Fruit fly (Drosophila melanogaster): Measurements from ENCODE around the gene CG14658.

The CG14658 gene

DNA sequence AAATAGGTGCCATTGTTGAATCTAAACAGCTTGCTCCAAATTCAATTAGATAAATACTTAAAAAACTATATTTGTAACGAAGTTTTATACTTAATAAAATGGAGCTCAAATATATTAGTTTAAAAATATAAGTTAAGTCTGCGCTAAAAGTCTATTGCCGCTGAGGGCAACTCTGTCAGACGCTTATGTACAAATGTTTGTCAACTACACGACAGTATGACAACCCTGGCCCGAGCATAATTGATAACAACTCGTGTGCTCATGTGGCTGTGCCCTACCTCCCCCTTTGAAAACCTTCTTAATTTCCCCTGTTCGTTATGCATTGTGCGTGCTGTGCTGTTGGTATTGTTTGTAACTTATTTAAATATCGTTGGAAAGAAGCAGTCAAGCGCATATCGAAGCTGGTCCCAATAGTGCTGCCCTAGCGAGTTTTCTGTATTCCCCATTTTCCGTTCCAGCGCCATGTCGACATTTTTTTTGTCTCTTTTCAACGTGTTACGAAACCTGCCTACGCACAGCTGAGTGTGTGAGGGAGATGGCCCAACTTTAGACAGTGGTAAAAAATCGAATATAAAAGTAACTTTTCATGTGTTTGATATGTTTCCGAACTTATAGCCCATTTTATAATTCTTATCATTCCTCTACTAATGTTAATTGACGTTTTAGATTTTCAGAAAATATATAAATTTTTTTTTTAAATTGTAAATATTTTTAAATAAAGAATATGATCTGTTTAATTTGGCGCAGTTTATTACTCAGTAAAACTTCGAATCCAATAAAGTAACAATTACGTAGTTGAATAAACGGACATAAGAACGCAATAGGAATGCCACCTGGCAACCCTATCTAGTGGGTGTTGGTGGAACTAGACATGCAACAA, 25.2 kb downstream of the CG14658 start (continued):
- no peak for TF ChIP-seq CG15479 (GFP tag; optimal IDR thresholded peaks at IDR 0.05)
- peak; percentile 44 for TF ChIP-seq run (tag; optimal IDR thresholded peaks at IDR 0.05)
- no peak for TF ChIP-seq MBD-R2 (GFP tag; IDR thresholded peaks at IDR 0.05)
- peak; percentile 40 to 50 for TF ChIP-seq dpn (GFP tag; optimal IDR thresholded peaks at IDR 0.05)
- no peak; the same call in none of the 2 replicates for TF ChIP-seq CG31224 (GFP tag; IDR thresholded peaks at IDR 0.05)
- peak; percentile 54 for TF ChIP-seq trem (tag; optimal IDR thresholded peaks at IDR 0.05)
- TF ChIP-seq E2f2 (GFP tag; IDR thresholded peaks at IDR 0.05): 0 out of 2 replicates have a peak, but pooled peaks have one; percentile 35
- no peak for TF ChIP-seq CG34224 (GFP tag; IDR thresholded peaks at IDR 0.05; ENCODE audit: partially characterized antibody)
- peak; percentile 75 for TF ChIP-seq lmd (GFP tag; IDR thresholded peaks at IDR 0.05)
- no peak for TF ChIP-seq her (GFP tag; optimal IDR thresholded peaks at IDR 0.05)
- peak; percentile 71 for TF ChIP-seq CG8924 (tag; optimal IDR thresholded peaks at IDR 0.05)
- TF ChIP-seq danr (GFP tag; IDR thresholded peaks at IDR 0.05): no peak
- TF ChIP-seq Med (GFP tag): peak; percentile 62
- peak; percentile 37 for TF ChIP-seq ind (GFP tag; optimal IDR thresholded peaks at IDR 0.05)
- TF ChIP-seq CG18619 (GFP tag; optimal IDR thresholded peaks at IDR 0.05): peak; percentile 38
- TF ChIP-seq Atf3 (GFP tag; optimal IDR thresholded peaks at IDR 0.05): peak; percentile 22
- TF ChIP-seq CG7963 (GFP tag; IDR thresholded peaks at IDR 0.05; ENCODE audit: partially characterized antibody): no peak
- TF ChIP-seq Hmx (GFP tag; optimal IDR thresholded peaks at IDR 0.05): no peak
- peak; percentile 56; the same call in 2 of the 3 replicates for TF ChIP-seq sr (GFP tag; IDR thresholded peaks at IDR 0.05)
- 0 out of 3 replicates have a peak, but pooled peaks have one; percentile 30 for TF ChIP-seq C15 (GFP tag; IDR thresholded peaks at IDR 0.05)
- TF ChIP-seq CG14667 (GFP tag; IDR thresholded peaks at IDR 0.05): peak; percentile 49; the same call in 1 of the 2 replicates
- TF ChIP-seq B-H2 (GFP tag; optimal IDR thresholded peaks at IDR 0.05): no peak
- no peak for TF ChIP-seq sc (optimal IDR thresholded peaks at IDR 0.05)
- TF ChIP-seq sc (GFP tag; optimal IDR thresholded peaks at IDR 0.05): peak; percentile 30
- TF ChIP-seq pros (GFP tag; optimal IDR thresholded peaks at IDR 0.05): peak; percentile 62
- peak; percentile 22 for TF ChIP-seq oc (tag; optimal IDR thresholded peaks at IDR 0.05)
- TF ChIP-seq HLH4C (GFP tag; IDR thresholded peaks at IDR 0.05; ENCODE audit: partially characterized antibody): no peak
- no peak for TF ChIP-seq fd102C (GFP tag; optimal IDR thresholded peaks at IDR 0.05)
- peak; percentile 54 for TF ChIP-seq Aef1 (GFP tag; IDR thresholded peaks at IDR 0.05)
- TF ChIP-seq CG2199 (GFP tag; IDR thresholded peaks at IDR 0.05): peak; percentile 91
- TF ChIP-seq Dip3 (GFP tag; optimal IDR thresholded peaks at IDR 0.05): no peak
- peak in 1 of 2 experiments; percentile 20 for TF ChIP-seq Eip74EF (GFP tag; optimal IDR thresholded peaks at IDR 0.05)
- TF ChIP-seq Nf-YC (tag; optimal IDR thresholded peaks at IDR 0.05): peak; percentile 57
- TF ChIP-seq CG10462 (GFP tag; optimal IDR thresholded peaks at IDR 0.05): peak; percentile 39
- TF ChIP-seq CG14014 (GFP tag; IDR thresholded peaks at IDR 0.05): peak; percentile 55
- TF ChIP-seq CG12104 (GFP tag; optimal IDR thresholded peaks at IDR 0.05): peak; percentile 58
- TF ChIP-seq CG14860 (GFP tag; IDR thresholded peaks at IDR 0.05; ENCODE audit: partially characterized antibody): no peak
- 0 out of 3 replicates have a peak, but pooled peaks have one; percentile 32 for TF ChIP-seq gce (GFP tag; IDR thresholded peaks at IDR 0.05)
- peak; percentile 65 for TF ChIP-seq Fer3 (tag; optimal IDR thresholded peaks at IDR 0.05)
- no peak for TF ChIP-seq CG17912 (GFP tag; optimal IDR thresholded peaks at IDR 0.05)
- TF ChIP-seq CG8290 (GFP tag; optimal IDR thresholded peaks at IDR 0.05): no peak
- peak in 1 of 2 experiments; percentile 33 for TF ChIP-seq CG8290 (tag; optimal IDR thresholded peaks at IDR 0.05)
- peak; percentile 76 for TF ChIP-seq crol (GFP tag; IDR thresholded peaks at IDR 0.05)
- TF ChIP-seq zen2 (GFP tag; IDR thresholded peaks at IDR 0.05; ENCODE audit: partially characterized antibody): no peak
- peak; percentile 45 for TF ChIP-seq caup (GFP tag; optimal IDR thresholded peaks at IDR 0.05; ENCODE audit: severe bottlenecking)
- TF ChIP-seq bowl (GFP tag; IDR thresholded peaks at IDR 0.05): no peak
- TF ChIP-seq Atf-2 (GFP tag; optimal IDR thresholded peaks at IDR 0.05): no peak
- TF ChIP-seq CG10959 (GFP tag; IDR thresholded peaks at IDR 0.05): no peak
- peak; percentile 57 for TF ChIP-seq E2f1 (GFP tag; IDR thresholded peaks at IDR 0.05)

Data from whole organism, embryonic.